Fruit fly (Drosophila melanogaster) ovary, adult (tissue): Measurements from ENCODE around the gene Vps4.

Experiments
- CG17801 ChIP-seq: fragments of 200-800 bp; optimal IDR thresholded peaks from 2 replicates; lab custom pipeline; 2019; ENCODE audit warnings: missing biosample characterization, mild to moderate bottlenecking, missing genetic modification characterization, moderate library complexity; ENCODE audit not compliant: partially characterized antibody

The Vps4 gene

dm6 chrX:17917564-17918233 is 10.2 kb downstream of the Vps4 start:
- no peak for TF ChIP-seq CG17801 (GFP tag; lab: Kevin White, UChicago)

- no peak for TF ChIP-seq CG17801 (GFP tag; lab: Kevin White, UChicago)
Measured at dm6 chrX:17924034-17924433, 16.5 kb downstream of the Vps4 start.

dm6 chrX:17940677-17941076 is 33.2 kb downstream of the Vps4 start:
- no peak for TF ChIP-seq CG17801 (GFP tag; lab: Kevin White, UChicago)
